Worm (Caenorhabditis elegans) whole organism, L4/young adult: ENCODE measurements around the gene T24C12.4.

Experiments
- W03F9.2 ChIP-seq: fragments of 150-350 bp; optimal IDR thresholded peaks from 2 replicates; lab custom pipeline; 2014; ENCODE audit warnings: missing biosample characterization, missing genetic modification characterization
- dao-5 ChIP-seq: sonication (generic microtip); optimal IDR thresholded peaks from 2 replicates; lab custom pipeline; 2016; ENCODE audit warnings: missing genotype, missing genetic modification characterization, moderate library complexity, missing compliant biosample characterization
- him-1 ChIP-seq: sonication (generic microtip); optimal IDR thresholded peaks from 2 replicates; lab custom pipeline; 2016; ENCODE audit warnings: missing genotype, missing genetic modification reagents, missing genetic modification characterization, missing compliant biosample characterization

Gene T24C12.4

DNA sequence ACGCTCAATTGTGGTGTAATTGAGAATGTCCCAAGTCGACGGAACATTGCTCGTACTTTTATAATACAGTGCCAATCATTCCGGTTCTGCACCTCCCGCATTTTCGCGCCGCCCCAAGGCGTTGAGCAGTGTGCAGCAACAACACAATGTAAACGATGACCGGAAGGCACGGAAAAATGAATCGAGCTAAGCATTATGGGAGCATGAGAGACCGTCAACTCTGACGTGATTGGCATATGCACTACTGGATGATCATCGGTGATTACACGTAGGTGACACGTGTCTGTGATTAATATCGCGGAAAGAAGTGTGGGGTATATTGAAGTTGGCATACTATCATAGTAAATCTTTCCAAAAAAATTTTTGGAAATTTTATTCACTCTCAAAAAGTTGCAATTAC lies at the start of gene T24C12.4:
T24C12.4 (minus strand) TSS at position 101 of the 400 bp plus-strand sequence.
- no peak for TF ChIP-seq him-1
- no peak for TF ChIP-seq dao-5 (tag; lab: Kevin White, UChicago)
- no peak for TF ChIP-seq W03F9.2 (tag; lab: Kevin White, UChicago)

- no peak for TF ChIP-seq dao-5 (tag; lab: Kevin White, UChicago)
- no peak for TF ChIP-seq him-1
- TF ChIP-seq W03F9.2 (tag; lab: Kevin White, UChicago): no peak
Observed at ce11 chrX:2246908-2247307, 42.0 kb upstream of the T24C12.4 start, which contains the start of gene AH9.1. Gene AH9.1, minus strand, starts transcription at chrX:2247008.

- TF ChIP-seq dao-5 (tag; lab: Kevin White, UChicago) (no peak), him-1 (peak; percentile 87), W03F9.2 (tag; lab: Kevin White, UChicago) (peak; percentile 90)
Observed at ce11 chrX:2242568-2243185, 37.8 kb upstream of the T24C12.4 start, which contains the start of gene rpl-11.2. Gene rpl-11.2, minus strand, starts transcription at chrX:2242618.

DNA sequence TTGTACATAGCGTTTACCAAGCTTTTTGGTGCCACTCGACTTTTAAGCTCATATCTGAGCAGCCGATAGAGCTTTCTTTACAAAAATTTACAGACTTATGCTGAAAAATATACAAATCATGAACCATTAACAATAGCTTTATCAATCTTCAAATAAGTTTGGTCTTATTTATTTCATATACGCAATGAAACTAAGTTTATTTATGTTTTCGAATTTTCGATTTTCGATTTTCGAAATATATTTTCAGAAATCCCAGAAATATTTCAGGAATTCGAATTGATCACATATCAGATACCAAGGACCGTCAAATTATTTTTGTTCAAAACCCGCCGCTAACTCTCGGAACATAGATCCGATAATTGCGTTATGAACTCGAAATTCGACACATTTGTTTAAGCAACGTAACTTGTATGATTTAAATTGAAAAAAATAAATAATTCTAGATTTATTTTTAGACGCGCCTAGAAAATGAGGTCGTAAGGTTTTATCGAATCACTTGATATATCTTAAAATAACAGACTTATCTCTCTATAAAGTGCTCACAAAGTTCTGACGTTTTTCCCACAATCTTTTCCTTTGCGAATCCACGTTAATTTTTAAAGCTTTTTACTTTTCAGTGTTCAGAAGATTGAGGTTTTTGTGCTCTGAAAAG lies 36.4 kb upstream of the T24C12.4 start:
- TF ChIP-seq him-1: no peak
- TF ChIP-seq dao-5 (tag; lab: Kevin White, UChicago): no peak
- no peak for TF ChIP-seq W03F9.2 (tag; lab: Kevin White, UChicago)

DNA sequence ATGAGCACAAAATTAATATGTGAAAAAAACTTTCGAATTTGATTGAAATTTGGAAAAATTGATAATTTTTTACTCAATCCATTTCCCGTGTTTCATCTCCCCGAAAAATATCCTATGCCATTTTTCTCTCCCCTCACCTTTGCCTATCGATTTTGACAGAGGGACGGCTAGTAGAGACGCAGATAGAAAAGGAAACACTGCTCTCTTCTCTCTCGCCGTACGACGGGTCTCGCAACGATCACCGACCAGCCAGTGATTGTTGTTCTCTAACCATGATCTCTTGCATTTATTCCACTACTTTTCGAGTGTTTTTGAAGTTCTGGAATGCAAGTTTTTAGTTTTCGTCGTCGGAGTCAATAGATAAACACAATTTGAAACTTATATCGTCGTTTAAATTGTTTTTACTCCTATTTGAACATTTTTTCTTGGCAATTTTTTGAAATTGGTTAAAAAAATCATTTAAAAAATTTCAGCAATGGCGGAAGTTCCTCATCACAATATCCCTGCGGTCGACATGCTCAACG lies 32.6 kb upstream of the T24C12.4 start, which contains the start of gene vha-15:
vha-15 (plus strand) TSS at position 474 of the 524 bp plus-strand sequence.
- TF ChIP-seq W03F9.2 (tag; lab: Kevin White, UChicago): peak; percentile 77
- no peak for TF ChIP-seq dao-5 (tag; lab: Kevin White, UChicago)
- TF ChIP-seq him-1: peak; percentile 6

- no peak for TF ChIP-seq him-1
- TF ChIP-seq dao-5 (tag; lab: Kevin White, UChicago): no peak
Observed at ce11 chrX:2233929-2234328, 29.1 kb upstream of the T24C12.4 start, which contains the start of gene T14F9.2. Gene T14F9.2, plus strand, starts transcription at chrX:2234324.

- TF ChIP-seq W03F9.2 (tag; lab: Kevin White, UChicago): no peak
- no peak for TF ChIP-seq him-1
- no peak for TF ChIP-seq dao-5 (tag; lab: Kevin White, UChicago)
Observed at ce11 chrX:2231346-2231745, 26.5 kb upstream of the T24C12.4 start.

ce11 chrX:2229305-2230172 lies 24.7 kb upstream of the T24C12.4 start, which contains the start of gene lin-32:
Gene lin-32, minus strand, starts transcription at chrX:2230122.
- TF ChIP-seq him-1: no peak
- TF ChIP-seq dao-5 (tag; lab: Kevin White, UChicago): no peak
- TF ChIP-seq W03F9.2 (tag; lab: Kevin White, UChicago): no peak

DNA sequence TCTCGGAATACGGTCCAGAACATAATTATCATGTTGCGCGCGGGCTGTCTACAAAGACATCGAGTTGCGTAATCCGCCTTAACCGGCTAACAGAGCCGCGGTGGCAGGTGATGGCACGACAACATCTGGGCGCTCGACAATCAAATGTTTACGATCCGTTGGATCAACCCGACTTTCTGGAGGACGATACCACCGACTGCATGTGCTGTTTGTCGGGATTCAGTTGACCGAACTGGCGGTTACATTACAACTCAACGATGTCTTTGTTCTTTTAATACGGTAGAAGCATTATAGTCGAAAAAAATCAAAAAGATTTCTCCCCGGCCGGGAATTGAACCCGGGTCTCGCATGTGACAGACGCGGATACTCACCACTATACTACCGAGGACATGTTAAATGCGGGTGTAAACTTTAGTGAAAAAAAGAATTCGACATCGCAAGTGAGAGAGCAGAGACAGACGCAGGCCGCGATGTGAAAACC lies 22.1 kb upstream of the T24C12.4 start:
- TF ChIP-seq him-1: peak; percentile 74
- no peak for TF ChIP-seq W03F9.2 (tag; lab: Kevin White, UChicago)
- TF ChIP-seq dao-5 (tag; lab: Kevin White, UChicago): peak; percentile 53

- TF ChIP-seq W03F9.2 (tag; lab: Kevin White, UChicago) (no peak), dao-5 (tag; lab: Kevin White, UChicago) (no peak), him-1 (no peak)
Observed at ce11 chrX:2220850-2221249, 16.0 kb upstream of the T24C12.4 start, which contains the start of gene hex-1. Gene hex-1, plus strand, starts transcription at chrX:2221150.

- TF ChIP-seq W03F9.2 (tag; lab: Kevin White, UChicago) (no peak), him-1 (no peak), dao-5 (tag; lab: Kevin White, UChicago) (no peak)
Observed at ce11 chrX:2219453-2219852, 14.6 kb upstream of the T24C12.4 start.

DNA sequence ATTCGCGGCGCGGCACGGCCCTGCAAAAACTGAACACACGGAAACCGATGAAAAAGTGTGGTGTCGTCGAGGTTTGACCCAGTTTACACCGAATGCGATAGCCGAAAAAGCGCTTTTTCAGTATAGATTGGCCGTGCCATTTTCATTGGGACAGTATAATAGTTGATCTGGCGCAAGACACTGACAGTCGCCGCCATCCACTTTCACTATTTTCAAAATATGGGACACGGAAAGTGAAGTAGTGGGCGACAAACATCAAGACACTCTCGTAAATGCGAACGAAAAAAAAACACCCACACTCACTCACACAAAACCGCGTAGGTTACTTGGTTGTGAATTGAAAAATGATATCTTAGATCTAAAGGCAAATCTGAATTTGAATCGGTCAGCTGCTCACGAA lies 14.1 kb upstream of the T24C12.4 start:
- no peak for TF ChIP-seq dao-5 (tag; lab: Kevin White, UChicago)
- TF ChIP-seq W03F9.2 (tag; lab: Kevin White, UChicago): no peak
- no peak for TF ChIP-seq him-1

ce11 chrX:2216662-2217061 lies 11.8 kb upstream of the T24C12.4 start:
- TF ChIP-seq dao-5 (tag; lab: Kevin White, UChicago) (no peak), him-1 (no peak), W03F9.2 (tag; lab: Kevin White, UChicago) (no peak)
